Worm (Caenorhabditis elegans): ENCODE measurements around the gene faxc-2.

- TF ChIP-seq flt-1 (GFP tag; IDR thresholded peaks at IDR 0.05) (no peak), cog-1 (tag; optimal IDR thresholded peaks at IDR 0.05) (no peak), med-1 (GFP tag; optimal IDR thresholded peaks at IDR 0.05; ENCODE audit: insufficient read depth) (no peak), ref-1 (GFP tag; conservative IDR thresholded peaks at IDR 0.05) (no peak), T22C8.4 (GFP tag; IDR thresholded peaks at IDR 0.05) (no peak)
Measured at ce11 chrII:13297283-13297682, 11.8 kb upstream of the faxc-2 start.
